Worm (Caenorhabditis elegans) whole organism, early embryonic: ENCODE measurements around the gene E02H9.7.
"Not testable (repeated sequence)": the region's sequence is repeated elsewhere in the genome, so short reads cannot be mapped to it uniquely, and the experiment has no call there.

Experiments
- B0310.2 ChIP-seq: sonication (generic microtip); optimal IDR thresholded peaks from 2 replicates; lab custom pipeline; 2016; ENCODE audit warnings: mild to moderate bottlenecking, missing genetic modification characterization, missing compliant biosample characterization
- F13C5.2 ChIP-seq: sonication (generic microtip); optimal IDR thresholded peaks from 2 replicates; lab custom pipeline; 2017; ENCODE audit warnings: mild to moderate bottlenecking, missing genetic modification characterization, inconsistent platforms, missing compliant biosample characterization
- aly-1 ChIP-seq: sonication (generic microtip); optimal IDR thresholded peaks from 2 replicates; lab custom pipeline; 2016; ENCODE audit warnings: missing genetic modification characterization, missing compliant biosample characterization
- ama-1 ChIP-seq: fragments of 150-350 bp; optimal IDR thresholded peaks from 2 replicates; lab custom pipeline; 2014
- ceh-13 ChIP-seq: fragments of 200-800 bp; sonication (Bioruptor generic); optimal IDR thresholded peaks from 2 replicates; lab custom pipeline; 2018; ENCODE audit warnings: mild to moderate bottlenecking, missing genetic modification characterization, missing compliant biosample characterization
- ceh-36 ChIP-seq: sonication (generic microtip); optimal IDR thresholded peaks from 2 replicates; lab custom pipeline; 2016; ENCODE audit warnings: missing genetic modification characterization, inconsistent platforms, missing compliant biosample characterization
- ets-7 ChIP-seq: sonication (generic microtip); optimal IDR thresholded peaks from 2 replicates; lab custom pipeline; 2016; ENCODE audit warnings: missing genotype, missing genetic modification characterization, missing compliant biosample characterization
- flt-1 ChIP-seq: fragments of 200-800 bp; sonication (Bioruptor generic); IDR thresholded peaks from 2 replicates; pipeline ENCODE4 v1.3.6; 2022; ENCODE audit warnings: missing genetic modification characterization, missing compliant biosample characterization
- hmbx-1 ChIP-seq: sonication (generic microtip); optimal IDR thresholded peaks from 2 replicates; lab custom pipeline; 2016; ENCODE audit warnings: mild to moderate bottlenecking, missing genetic modification characterization, missing compliant biosample characterization
- hmg-4 ChIP-seq: fragments of 200-800 bp; sonication (Bioruptor generic); optimal IDR thresholded peaks from 2 replicates; lab custom pipeline; 2018; ENCODE audit warnings: mild to moderate bottlenecking, missing genetic modification characterization, missing compliant biosample characterization
- hnd-1 ChIP-seq: sonication (generic microtip); optimal IDR thresholded peaks from 2 replicates; lab custom pipeline; 2016; ENCODE audit warnings: missing genetic modification characterization, missing compliant biosample characterization
- pes-1 ChIP-seq: fragments of 200-800 bp; sonication (Bioruptor generic); IDR thresholded peaks from 2 replicates; pipeline ENCODE4 v1.3.6; 2022; ENCODE audit warnings: missing genetic modification reagents, missing genetic modification characterization, missing compliant biosample characterization
- scrt-1 ChIP-seq: fragments of 200-800 bp; sonication (Bioruptor generic); IDR thresholded peaks from 2 replicates; pipeline ENCODE4 v1.3.6; 2022; ENCODE audit warnings: missing genetic modification characterization, missing compliant biosample characterization
- sea-1 ChIP-seq: fragments of 200-800 bp; sonication (Bioruptor generic); conservative IDR thresholded peaks from 2 replicates; pipeline ENCODE4 v1.3.6; 2022; ENCODE audit warnings: missing genetic modification characterization, missing compliant biosample characterization
- tbx-11 ChIP-seq: fragments of 200-800 bp; sonication (Bioruptor generic); IDR thresholded peaks from 2 replicates; pipeline ENCODE4 v1.3.6; 2022; ENCODE audit warnings: missing genetic modification characterization, missing compliant biosample characterization
- tbx-37 ChIP-seq: fragments of 200-800 bp; sonication (Bioruptor generic); conservative IDR thresholded peaks from 2 replicates; pipeline ENCODE4 v1.3.6; 2022; ENCODE audit warnings: missing genetic modification reagents, missing genetic modification characterization, missing compliant biosample characterization
- tra-4 ChIP-seq: sonication (generic microtip); optimal IDR thresholded peaks from 2 replicates; lab custom pipeline; 2017; ENCODE audit warnings: missing genetic modification characterization, missing compliant biosample characterization

The E02H9.7 gene

ce11 chrIII:2435805-2436204, 9.7 kb downstream of the E02H9.7 start, which contains the start of gene E02H9.6:
E02H9.6 (plus strand) TSS chrIII:2436105.
- TF ChIP-seq aly-1 (tag; lab: Kevin White, UChicago); tra-4; ceh-13: not testable (repeated sequence)

ce11 chrIII:2435373-2435772, 10.1 kb downstream of the E02H9.7 start, which contains the start of gene W04B5.6:
W04B5.6 (minus strand) TSS chrIII:2435473.
- TF ChIP-seq hmg-4 (GFP tag; lab: Kevin White, UChicago); scrt-1; F13C5.2 (tag; lab: Kevin White, UChicago): not testable (repeated sequence)

ce11 chrIII:2432925-2433324, 12.5 kb downstream of the E02H9.7 start:
- no peak for TF ChIP-seq scrt-1
- no peak for TF ChIP-seq tbx-11
- TF ChIP-seq aly-1 (tag; lab: Kevin White, UChicago) = no peak
- no peak for TF ChIP-seq flt-1
- TF ChIP-seq ets-7 (tag; lab: Kevin White, UChicago) = no peak
- no peak for TF ChIP-seq B0310.2 (tag; lab: Kevin White, UChicago)
- TF ChIP-seq ama-1 (lab: Kevin White, UChicago) = no peak
- no peak for TF ChIP-seq hmg-4 (GFP tag; lab: Kevin White, UChicago)
- no peak for TF ChIP-seq hnd-1 (tag; lab: Kevin White, UChicago)
- TF ChIP-seq ceh-13 = no peak
- TF ChIP-seq ceh-36 (tag; lab: Kevin White, UChicago) = no peak
- no peak for TF ChIP-seq tbx-37 (GFP tag; lab: Robert Waterston, UW)
- no peak for TF ChIP-seq F13C5.2 (tag; lab: Kevin White, UChicago)
- no peak for TF ChIP-seq pes-1 (GFP tag; lab: Robert Waterston, UW)
- no peak for TF ChIP-seq sea-1
- TF ChIP-seq tra-4 = no peak

ce11 chrIII:2426122-2426521, 19.4 kb downstream of the E02H9.7 start, which contains the start of gene W04B5.8:
W04B5.8 (plus strand) TSS chrIII:2426316.
- no peak for TF ChIP-seq scrt-1
- TF ChIP-seq ceh-13 = no peak
- no peak for TF ChIP-seq sea-1
- no peak for TF ChIP-seq ceh-36 (tag; lab: Kevin White, UChicago)
- TF ChIP-seq flt-1 = no peak
- TF ChIP-seq tbx-11 = no peak
- no peak for TF ChIP-seq hnd-1 (tag; lab: Kevin White, UChicago)
- no peak for TF ChIP-seq F13C5.2 (tag; lab: Kevin White, UChicago)
- no peak for TF ChIP-seq tra-4
- TF ChIP-seq aly-1 (tag; lab: Kevin White, UChicago) = no peak
- no peak for TF ChIP-seq pes-1 (GFP tag; lab: Robert Waterston, UW)
- TF ChIP-seq hmg-4 (GFP tag; lab: Kevin White, UChicago) = no peak
- TF ChIP-seq ets-7 (tag; lab: Kevin White, UChicago) = no peak
- TF ChIP-seq ama-1 (lab: Kevin White, UChicago) = no peak
- TF ChIP-seq tbx-37 (GFP tag; lab: Robert Waterston, UW) = no peak

- peak; percentile 27 for TF ChIP-seq hmg-4 (GFP tag; lab: Kevin White, UChicago)
- no peak for TF ChIP-seq sea-1
Measured at ce11 chrIII:2424783-2425329, 20.6 kb downstream of the E02H9.7 start.

ce11 chrIII:2423638-2424037, 21.8 kb downstream of the E02H9.7 start:
- no peak for TF ChIP-seq ceh-36 (tag; lab: Kevin White, UChicago)

ce11 chrIII:2421226-2421625, 24.2 kb downstream of the E02H9.7 start:
- no peak for TF ChIP-seq B0310.2 (tag; lab: Kevin White, UChicago)
- TF ChIP-seq tra-4 = no peak
- TF ChIP-seq hmbx-1 (tag; lab: Kevin White, UChicago) = no peak
- no peak for TF ChIP-seq tbx-37 (GFP tag; lab: Robert Waterston, UW)
- no peak for TF ChIP-seq scrt-1
- no peak for TF ChIP-seq hmg-4 (GFP tag; lab: Kevin White, UChicago)
- TF ChIP-seq sea-1 = no peak
- no peak for TF ChIP-seq ceh-13
- TF ChIP-seq flt-1 = no peak
- no peak for TF ChIP-seq F13C5.2 (tag; lab: Kevin White, UChicago)
- no peak for TF ChIP-seq tbx-11
- TF ChIP-seq aly-1 (tag; lab: Kevin White, UChicago) = no peak
- no peak for TF ChIP-seq hnd-1 (tag; lab: Kevin White, UChicago)

ce11 chrIII:2419504-2419903, 26.0 kb downstream of the E02H9.7 start:
- TF ChIP-seq tbx-37 (GFP tag; lab: Robert Waterston, UW) (no peak), scrt-1 (no peak), hnd-1 (tag; lab: Kevin White, UChicago) (no peak), pes-1 (GFP tag; lab: Robert Waterston, UW) (no peak), F13C5.2 (tag; lab: Kevin White, UChicago) (no peak), tra-4 (no peak)

- no peak for TF ChIP-seq B0310.2 (tag; lab: Kevin White, UChicago)
- TF ChIP-seq scrt-1 = no peak
- TF ChIP-seq sea-1 = no peak
- no peak for TF ChIP-seq pes-1 (GFP tag; lab: Robert Waterston, UW)
Measured at ce11 chrIII:2418981-2419380, 26.5 kb downstream of the E02H9.7 start.
